Fruit fly (Drosophila melanogaster): ENCODE data around the gene CG6885.

CG6885 gene

DNA sequence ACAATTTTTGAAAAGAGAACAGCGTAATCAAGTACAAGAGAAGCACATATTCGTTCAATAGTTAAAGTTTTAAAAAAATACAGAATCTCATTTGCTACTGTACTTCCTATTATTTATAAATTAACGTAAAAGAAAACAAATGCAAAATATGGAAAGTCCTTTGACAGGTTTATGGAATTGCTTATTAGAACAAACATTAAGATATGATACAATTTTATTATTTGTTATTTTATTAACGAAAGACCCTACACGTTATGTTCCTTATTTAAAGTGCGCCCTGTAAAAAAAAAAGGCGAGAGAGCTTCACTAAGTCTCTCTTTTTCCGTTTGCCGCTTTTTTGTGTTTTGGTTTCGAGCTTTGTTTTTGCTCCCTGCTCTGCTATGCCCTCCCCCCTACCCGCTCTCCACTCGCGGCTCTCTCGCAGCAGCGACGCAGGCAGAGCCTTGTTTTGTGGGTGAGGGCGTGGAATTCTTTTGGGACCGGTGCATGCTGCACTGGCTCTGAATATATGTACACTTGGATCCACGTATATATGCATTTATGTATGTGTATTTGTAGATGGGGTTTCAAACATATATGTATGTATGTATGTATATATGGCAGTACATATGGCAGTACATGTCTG lies 16.2 kb downstream of the CG6885 start (continued):
- TF ChIP-seq BtbVII (GFP tag; optimal IDR thresholded peaks at IDR 0.05) = no peak
- peak; percentile 55 for TF ChIP-seq grau (tag; optimal IDR thresholded peaks at IDR 0.05)
- TF ChIP-seq CG15601 (tag; optimal IDR thresholded peaks at IDR 0.05) = no peak
- TF ChIP-seq row (GFP tag; IDR thresholded peaks at IDR 0.05) = peak; percentile 32; the same call in 1 of the 3 replicates
- TF ChIP-seq Spps (tag; optimal IDR thresholded peaks at IDR 0.05) = no peak
- TF ChIP-seq HmgZ (tag; optimal IDR thresholded peaks at IDR 0.05) = no peak
- TF ChIP-seq klu (GFP tag; IDR thresholded peaks at IDR 0.05) = no peak
- no peak for TF ChIP-seq CG7839 (tag; optimal IDR thresholded peaks at IDR 0.05)
- TF ChIP-seq gcm2 (GFP tag; optimal IDR thresholded peaks at IDR 0.05) = no peak
- peak; percentile 55 for TF ChIP-seq Med (GFP tag)
- TF ChIP-seq odd (GFP tag; optimal IDR thresholded peaks at IDR 0.05) = no peak
- TF ChIP-seq CG11695 (GFP tag; IDR thresholded peaks at IDR 0.05) = no peak
- TF ChIP-seq CG9797 (GFP tag; optimal IDR thresholded peaks at IDR 0.05) = no peak
- TF ChIP-seq CG3281 (GFP tag; optimal IDR thresholded peaks at IDR 0.05) = no peak
- peak; percentile 38 to 57 for TF ChIP-seq Trl (optimal IDR thresholded peaks at IDR 0.05)
- TF ChIP-seq Trl (GFP tag; optimal IDR thresholded peaks at IDR 0.05) = no peak
- TF ChIP-seq Bgb (GFP tag; IDR thresholded peaks at IDR 0.05; ENCODE audit: partially characterized antibody) = no peak
- no peak for TF ChIP-seq CG3065 (GFP tag; optimal IDR thresholded peaks at IDR 0.05)
- TF ChIP-seq gem (tag; optimal IDR thresholded peaks at IDR 0.05) = peak; percentile 20
- no peak for TF ChIP-seq ham (GFP tag; IDR thresholded peaks at IDR 0.05)
- peak; percentile 30; the same call in 1 of the 2 replicates for TF ChIP-seq vvl (GFP tag; IDR thresholded peaks at IDR 0.05)
- no peak for TF ChIP-seq disco-r (GFP tag; optimal IDR thresholded peaks at IDR 0.05)
- no peak for TF ChIP-seq CG12769 (tag; optimal IDR thresholded peaks at IDR 0.05)
- no peak for TF ChIP-seq CG17359 (tag; optimal IDR thresholded peaks at IDR 0.05)
- TF ChIP-seq z (GFP tag; IDR thresholded peaks at IDR 0.05) = 0 out of 3 replicates have a peak, but pooled peaks have one; percentile 53
- TF ChIP-seq GATAe (GFP tag; conservative IDR thresholded peaks at IDR 0.05) = no peak
- no peak for TF ChIP-seq CHES-1-like (GFP tag; optimal IDR thresholded peaks at IDR 0.05)
- TF ChIP-seq E2f2 (GFP tag; IDR thresholded peaks at IDR 0.05) = peak; percentile 26; the same call in 1 of the 2 replicates
- TF ChIP-seq Ets65A (GFP tag) = no peak
- TF ChIP-seq CG10462 (GFP tag; optimal IDR thresholded peaks at IDR 0.05) = no peak
- TF ChIP-seq jumu (GFP tag; optimal IDR thresholded peaks at IDR 0.05) = no peak
- no peak for TF ChIP-seq CG9876 (GFP tag; optimal IDR thresholded peaks at IDR 0.05)
- no peak for TF ChIP-seq YL-1 (GFP tag; optimal IDR thresholded peaks at IDR 0.05)
- no peak for TF ChIP-seq az2 (GFP tag; optimal IDR thresholded peaks at IDR 0.05)
- no peak for TF ChIP-seq sob (GFP tag; IDR thresholded peaks at IDR 0.05)
- no peak for TF ChIP-seq pho (GFP tag; optimal IDR thresholded peaks at IDR 0.05)
- TF ChIP-seq zfh1 (GFP tag; IDR thresholded peaks at IDR 0.05) = no peak
- TF ChIP-seq pum (GFP tag; optimal IDR thresholded peaks at IDR 0.05) = no peak
- TF ChIP-seq H15 (GFP tag; IDR thresholded peaks at IDR 0.05) = 0 out of 3 replicates have a peak, but pooled peaks have one; percentile 14
- TF ChIP-seq CG2889 (GFP tag; IDR thresholded peaks at IDR 0.05) = no peak
- peak; percentile 47 for TF ChIP-seq cg (GFP tag; optimal IDR thresholded peaks at IDR 0.05)
- TF ChIP-seq sna (GFP tag; IDR thresholded peaks at IDR 0.05; ENCODE audit: partially characterized antibody) = 0 out of 2 replicates have a peak, but pooled peaks have one; percentile 23
- TF ChIP-seq zen2 (GFP tag; IDR thresholded peaks at IDR 0.05; ENCODE audit: partially characterized antibody) = no peak
- TF ChIP-seq sqz (GFP tag; optimal IDR thresholded peaks at IDR 0.05) = no peak
- TF ChIP-seq CG10565 (GFP tag; optimal IDR thresholded peaks at IDR 0.05) = no peak
- no peak for TF ChIP-seq Oli (tag; optimal IDR thresholded peaks at IDR 0.05)
- TF ChIP-seq CG11696 (GFP tag; IDR thresholded peaks at IDR 0.05) = 0 out of 2 replicates have a peak, but pooled peaks have one; percentile 20
- TF ChIP-seq CG18619 (GFP tag; optimal IDR thresholded peaks at IDR 0.05) = no peak
- TF ChIP-seq Sry-δ (GFP tag; optimal IDR thresholded peaks at IDR 0.05) = no peak
- no peak for TF ChIP-seq CG43689 (GFP tag; IDR thresholded peaks at IDR 0.05)
- TF ChIP-seq Blimp-1 (GFP tag; optimal IDR thresholded peaks at IDR 0.05) = peak; percentile 29

Data from whole organism, embryonic.